Worm (Caenorhabditis elegans) whole organism, midembryonic: ENCODE data around the gene C15C8.7.

Experiments used
- T22C8.4 ChIP-seq: fragments of 200-800 bp; sonication (Bioruptor generic); IDR thresholded peaks from 2 replicates; pipeline ENCODE4 v1.3.6; 2022; ENCODE audit warnings: missing genetic modification characterization, missing compliant biosample characterization
- cog-1 ChIP-seq: sonication (generic microtip); optimal IDR thresholded peaks from 2 replicates; lab custom pipeline; 2016; ENCODE audit warnings: missing genetic modification characterization, missing compliant biosample characterization
- flt-1 ChIP-seq: fragments of 200-800 bp; sonication (Bioruptor generic); IDR thresholded peaks from 2 replicates; pipeline ENCODE4 v1.3.6; 2022; ENCODE audit warnings: missing genetic modification characterization, missing compliant biosample characterization
- klf-2 ChIP-seq: fragments of 200-800 bp; sonication (Bioruptor generic); conservative IDR thresholded peaks from 2 replicates; pipeline ENCODE4 v1.3.6; 2022; ENCODE audit warnings: missing genetic modification reagents, missing genetic modification characterization, missing compliant biosample characterization
- med-1 ChIP-seq: sonication (generic microtip); optimal IDR thresholded peaks from 2 replicates; lab custom pipeline; 2017; ENCODE audit warnings: missing genetic modification characterization, mild to moderate bottlenecking, missing compliant biosample characterization, antibody characterized with exemption, missing genetic modification reagents; ENCODE audit not compliant: insufficient read depth
- ref-1 ChIP-seq: fragments of 200-800 bp; sonication (Bioruptor generic); conservative IDR thresholded peaks from 2 replicates; pipeline ENCODE4 v1.3.6; 2022; ENCODE audit warnings: missing genetic modification reagents, missing genetic modification characterization, missing compliant biosample characterization
- tab-1 ChIP-seq: fragments of 200-800 bp; sonication (Bioruptor generic); IDR thresholded peaks from 2 replicates; pipeline ENCODE4 v1.3.6; 2022; ENCODE audit warnings: missing genetic modification characterization, missing compliant biosample characterization
- ztf-23 ChIP-seq: fragments of 200-800 bp; sonication (Bioruptor generic); IDR thresholded peaks from 2 replicates; pipeline ENCODE4 v1.3.6; 2022; ENCODE audit warnings: missing genetic modification reagents, missing genetic modification characterization, missing compliant biosample characterization
- ztf-29 ChIP-seq: fragments of 200-800 bp; sonication (Bioruptor generic); IDR thresholded peaks from 2 replicates; pipeline ENCODE4 v1.3.6; 2022; ENCODE audit warnings: missing genetic modification reagents, missing genetic modification characterization, missing compliant biosample characterization

DNA sequence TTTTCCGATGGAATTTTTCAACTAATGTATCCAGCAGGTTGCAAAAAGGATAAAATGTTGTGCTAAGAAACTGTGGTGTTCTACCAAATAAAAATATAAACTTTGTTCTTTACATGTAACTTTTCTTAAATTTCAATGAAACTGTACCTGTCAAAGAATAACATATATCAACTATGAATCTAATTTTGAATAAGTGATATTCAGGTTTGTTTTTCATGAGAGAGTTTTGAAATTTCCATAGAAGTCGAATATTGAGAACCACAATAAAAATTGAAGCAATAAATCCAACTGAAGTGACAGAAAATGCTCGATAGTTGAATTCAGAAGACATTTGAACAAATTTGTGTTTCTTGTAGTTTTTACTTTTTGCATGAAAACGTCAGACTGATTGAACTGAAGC lies 45.3 kb upstream of the C15C8.7 start, which contains the start of gene srbc-43:
- TF ChIP-seq klf-2 (GFP tag; lab: Robert Waterston, UW), result no peak
- no peak for TF ChIP-seq flt-1 (GFP tag; lab: Robert Waterston, UW)
- TF ChIP-seq med-1 (GFP tag; lab: Kevin White, UChicago), result no peak
- no peak for TF ChIP-seq ref-1 (GFP tag; lab: Robert Waterston, UW)
- no peak for TF ChIP-seq ztf-23
- TF ChIP-seq tab-1 (GFP tag; lab: Robert Waterston, UW), result no peak
- TF ChIP-seq cog-1 (tag; lab: Kevin White, UChicago), result no peak
- TF ChIP-seq T22C8.4, result no peak
- no peak for TF ChIP-seq ztf-29 (GFP tag; lab: Robert Waterston, UW)
